Fruit fly (Drosophila melanogaster): ENCODE data around the gene GABA-B-R1.

The GABA-B-R1 gene

DNA sequence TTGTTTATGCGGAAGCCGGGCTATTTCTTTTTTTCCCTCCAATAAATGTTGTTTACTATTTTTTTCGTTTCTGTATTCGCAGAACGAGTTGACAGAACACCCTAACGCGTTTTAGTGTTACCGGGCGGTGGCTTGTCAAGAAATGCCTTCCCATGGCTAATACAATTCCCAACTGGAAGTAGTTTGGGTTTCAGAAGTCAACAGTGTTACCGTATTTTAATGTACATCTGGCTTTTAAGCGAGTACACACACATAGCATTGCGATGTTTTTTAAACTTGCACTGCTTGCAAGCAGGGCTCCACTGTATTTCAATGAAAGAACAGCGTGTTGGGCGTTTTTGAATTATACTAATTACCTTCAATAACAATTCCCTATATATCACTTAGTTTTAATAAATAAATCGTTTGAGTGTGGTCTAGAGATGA is 44.5 kb downstream of the GABA-B-R1 start, which contains the start of gene TfIIS (continued):
- TF ChIP-seq sug (tag; optimal IDR thresholded peaks at IDR 0.05) (peak; percentile 40), bab2 (GFP tag; optimal IDR thresholded peaks at IDR 0.05) (no peak), Taf1 (GFP tag; IDR thresholded peaks at IDR 0.05) (no peak), CG4424 (GFP tag; optimal IDR thresholded peaks at IDR 0.05) (no peak), CG1603 (tag; optimal IDR thresholded peaks at IDR 0.05) (peak; percentile 88), MTF-1 (GFP tag; optimal IDR thresholded peaks at IDR 0.05; ENCODE audit: borderline replicate concordance) (no peak), chinmo (GFP tag; IDR thresholded peaks at IDR 0.05; ENCODE audit: partially characterized antibody) (0 out of 4 replicates have a peak, but pooled peaks have one; percentile 36), CG8290 (GFP tag; optimal IDR thresholded peaks at IDR 0.05) (peak; percentile 94), CG8290 (tag; optimal IDR thresholded peaks at IDR 0.05) (peak; percentile 70 to 92), klu (GFP tag; IDR thresholded peaks at IDR 0.05) (no peak), ro (GFP tag; IDR thresholded peaks at IDR 0.05) (no peak), Deaf1 (tag; optimal IDR thresholded peaks at IDR 0.05) (no peak), CG14014 (GFP tag; IDR thresholded peaks at IDR 0.05) (no peak), sens (GFP tag) (no peak), sim (GFP tag; IDR thresholded peaks at IDR 0.05) (0 out of 2 replicates have a peak, but pooled peaks have one; percentile 28), HLH4C (GFP tag; IDR thresholded peaks at IDR 0.05; ENCODE audit: partially characterized antibody) (no peak), chm (GFP tag; IDR thresholded peaks at IDR 0.05) (no peak), org-1 (GFP tag; optimal IDR thresholded peaks at IDR 0.05) (no peak), fru (optimal IDR thresholded peaks at IDR 0.05) (no peak), CG10654 (GFP tag; optimal IDR thresholded peaks at IDR 0.05) (no peak), CG4854 (GFP tag; optimal IDR thresholded peaks at IDR 0.05) (no peak), ato (GFP tag; IDR thresholded peaks at IDR 0.05; ENCODE audit: partially characterized antibody) (no peak), Ssrp (tag; optimal IDR thresholded peaks at IDR 0.05) (no peak), NK7.1 (GFP tag; optimal IDR thresholded peaks at IDR 0.05) (no peak), onecut (GFP tag; IDR thresholded peaks at IDR 0.05) (no peak), Oaz (GFP tag; IDR thresholded peaks at IDR 0.05) (no peak), Chrac-16 (GFP tag; optimal IDR thresholded peaks at IDR 0.05) (no peak), Mrtf (GFP tag; IDR thresholded peaks at IDR 0.05) (no peak), yki (optimal IDR thresholded peaks at IDR 0.05) (no peak), ac (GFP tag; optimal IDR thresholded peaks at IDR 0.05) (no peak), CG18619 (GFP tag; optimal IDR thresholded peaks at IDR 0.05) (no peak), CG2712 (tag; optimal IDR thresholded peaks at IDR 0.05) (peak; percentile 21), stc (GFP tag; IDR thresholded peaks at IDR 0.05) (no peak; the same call in 1 of the 2 replicates), Eip74EF (GFP tag; optimal IDR thresholded peaks at IDR 0.05) (no peak), disco-r (GFP tag; optimal IDR thresholded peaks at IDR 0.05) (no peak), amos (GFP tag; IDR thresholded peaks at IDR 0.05; ENCODE audit: partially characterized antibody) (peak; percentile 66), CG9437 (GFP tag; optimal IDR thresholded peaks at IDR 0.05) (no peak), chif (GFP tag; optimal IDR thresholded peaks at IDR 0.05) (no peak), ash1 (GFP tag; optimal IDR thresholded peaks at IDR 0.05) (no peak), caup (GFP tag; optimal IDR thresholded peaks at IDR 0.05; ENCODE audit: severe bottlenecking) (no peak), Hand (GFP tag; optimal IDR thresholded peaks at IDR 0.05) (no peak), jigr1 (GFP tag; IDR thresholded peaks at IDR 0.05) (no peak), CG32767 (GFP tag; IDR thresholded peaks at IDR 0.05) (peak; percentile 66; the same call in 1 of the 2 replicates), CG7786 (GFP tag; optimal IDR thresholded peaks at IDR 0.05) (peak; percentile 18), CG17829 (tag; optimal IDR thresholded peaks at IDR 0.05) (peak; percentile 16), gsb (GFP tag; IDR thresholded peaks at IDR 0.05) (no peak), trem (tag; optimal IDR thresholded peaks at IDR 0.05) (peak; percentile 75), psq (GFP tag; optimal IDR thresholded peaks at IDR 0.05) (no peak), fd3F (GFP tag; optimal IDR thresholded peaks at IDR 0.05) (no peak), wek (GFP tag; optimal IDR thresholded peaks at IDR 0.05) (peak; percentile 27), ab (GFP tag; optimal IDR thresholded peaks at IDR 0.05) (no peak), hbn (GFP tag; IDR thresholded peaks at IDR 0.05; ENCODE audit: partially characterized antibody) (peak; percentile 33; the same call in 1 of the 2 replicates)
